Worm (Caenorhabditis elegans): ENCODE measurements around the gene Y71H2AR.2.

The Y71H2AR.2 gene

ce11 chrIII:2795442-2796023, 45.2 kb downstream of the Y71H2AR.2 start:
- no peak for TF ChIP-seq unc-62 (GFP tag; optimal IDR thresholded peaks at IDR 0.05)

- no peak for TF ChIP-seq unc-62 (GFP tag; optimal IDR thresholded peaks at IDR 0.05)
Measured at ce11 chrIII:2794057-2794456, 46.7 kb downstream of the Y71H2AR.2 start.
